Fruit fly (Drosophila melanogaster) whole organism, adult: Measurements from ENCODE around the gene GlcAT-P.
A peak's percentile ranks its signal among the peaks of the same experiment; 100 is the strongest.

ENCODE experiments used
- CG12768 ChIP-seq: fragments of 200-800 bp; sonication (Bioruptor generic); optimal IDR thresholded peaks from 2 replicates; lab custom pipeline; 2017; ENCODE audit warnings: missing biosample characterization, missing genetic modification characterization, mild to moderate bottlenecking, moderate library complexity, missing genetic modification reagents
- CG1620 ChIP-seq: fragments of 200-800 bp; sonication (Bioruptor generic); optimal IDR thresholded peaks from 2 replicates; lab custom pipeline; 2016; ENCODE audit warnings: missing biosample characterization, missing genetic modification characterization
- CG33017 ChIP-seq: fragments of 200-800 bp; sonication (Bioruptor generic); optimal IDR thresholded peaks from 2 replicates; lab custom pipeline; 2018; ENCODE audit warnings: missing biosample characterization, mild to moderate bottlenecking, missing genetic modification characterization, moderate library complexity
- CG7045 ChIP-seq: fragments of 200-800 bp; sonication (Bioruptor generic); optimal IDR thresholded peaks from 2 replicates; lab custom pipeline; 2017; ENCODE audit warnings: missing biosample characterization, mild to moderate bottlenecking, missing genetic modification characterization
- Crg-1 ChIP-seq: fragments of 200-800 bp; sonication (Bioruptor generic); optimal IDR thresholded peaks from 2 replicates; lab custom pipeline; 2016; ENCODE audit warnings: missing biosample characterization, missing genetic modification characterization
- cnc ChIP-seq, 2 experiments: fragments of >200 bp; optimal IDR thresholded peaks; 2 replicates each; lab custom pipeline; 2017
- ovo ChIP-seq: fragments of 200-800 bp; sonication (Bioruptor generic); optimal IDR thresholded peaks from 2 replicates; lab custom pipeline; 2016; ENCODE audit warnings: missing biosample characterization, missing genetic modification characterization
- tj ChIP-seq: fragments of 200-800 bp; sonication (Bioruptor generic); optimal IDR thresholded peaks from 3 replicates; lab custom pipeline; 2017; ENCODE audit warnings: missing biosample characterization, mild to moderate bottlenecking, missing genetic modification characterization, moderate library complexity
- toe ChIP-seq: fragments of 200-800 bp; sonication (Bioruptor generic); optimal IDR thresholded peaks from 2 replicates; lab custom pipeline; 2016; ENCODE audit warnings: missing biosample characterization, missing genetic modification characterization

dm6 chr3L:11203820-11204449, 6.6 kb upstream of the GlcAT-P start:
- no peak for TF ChIP-seq Crg-1 (GFP tag; lab: Kevin White, UChicago)
- TF ChIP-seq toe (GFP tag; lab: Kevin White, UChicago), result no peak
- TF ChIP-seq ovo (GFP tag; lab: Kevin White, UChicago), result no peak
- no peak for TF ChIP-seq CG12768 (GFP tag; lab: Kevin White, UChicago)
- TF ChIP-seq cnc (optimal IDR thresholded peaks at IDR 0.05; lab: Kevin White, UChicago), result no peak
- TF ChIP-seq CG33017 (tag; lab: Kevin White, UChicago), result no peak
- no peak for TF ChIP-seq CG1620 (GFP tag; lab: Kevin White, UChicago)
- no peak for TF ChIP-seq CG7045 (GFP tag; lab: Kevin White, UChicago)
- TF ChIP-seq tj (GFP tag; lab: Kevin White, UChicago), result peak; percentile 96
